Fruit fly (Drosophila melanogaster) whole organism, embryonic: ENCODE measurements around the gene spz5.

Experiments
- CG17186 ChIP-seq: fragments of 200-800 bp; sonication (Bioruptor generic); optimal IDR thresholded peaks from 3 replicates; lab custom pipeline; 2017; ENCODE audit warnings: missing biosample characterization, missing genetic modification reagents, missing genetic modification characterization
- CG17385 ChIP-seq: fragments of 200-800 bp; sonication (Bioruptor generic); optimal IDR thresholded peaks from 3 replicates; lab custom pipeline; 2018; ENCODE audit warnings: missing biosample characterization, mild to moderate bottlenecking, missing genetic modification characterization
- cato ChIP-seq: fragments of 200-800 bp; sonication (Bioruptor generic); optimal IDR thresholded peaks from 2 replicates; lab custom pipeline; 2016; ENCODE audit warnings: missing biosample characterization, missing genetic modification characterization, borderline replicate concordance
- run ChIP-seq: fragments of 200-800 bp; sonication (Bioruptor generic); optimal IDR thresholded peaks from 3 replicates; lab custom pipeline; 2018; ENCODE audit warnings: missing biosample characterization, mild to moderate bottlenecking, missing genetic modification characterization

dm6 chr3L:2850966-2851365 is 41.0 kb downstream of the spz5 start:
- TF ChIP-seq cato (GFP tag; lab: Kevin White, UChicago) (no peak), CG17385 (GFP tag; lab: Kevin White, UChicago) (peak; percentile 7), run (tag; lab: Kevin White, UChicago) (no peak), CG17186 (GFP tag; lab: Kevin White, UChicago) (no peak)
